Worm (Caenorhabditis elegans): ENCODE data around the gene rab-35.

ce11 chrIII:11353499-11353898 lies 42.1 kb upstream of the rab-35 start:
- TF ChIP-seq ref-1 (GFP tag; conservative IDR thresholded peaks at IDR 0.05) (no peak), ztf-29 (GFP tag; IDR thresholded peaks at IDR 0.05) (no peak), klf-2 (GFP tag; conservative IDR thresholded peaks at IDR 0.05) (0 out of 2 replicates have a peak, but pooled peaks have one; percentile 16), tab-1 (GFP tag; IDR thresholded peaks at IDR 0.05) (peak; percentile 51; the same call in 1 of the 2 replicates), T22C8.4 (GFP tag; IDR thresholded peaks at IDR 0.05) (no peak)
